Worm (Caenorhabditis elegans) whole organism, L2 larva: ENCODE results near the gene C16C8.16.

Source experiments
- C34F6.9 ChIP-seq: fragments of 150-350 bp; optimal IDR thresholded peaks from 2 replicates; lab custom pipeline; 2014; ENCODE audit warnings: missing biosample characterization, missing genetic modification characterization
- F13H6.1 ChIP-seq: sonication (generic microtip); optimal IDR thresholded peaks from 2 replicates; lab custom pipeline; 2016; ENCODE audit warnings: missing genetic modification characterization, missing compliant biosample characterization
- Y55F3AM.14 ChIP-seq: fragments of 200-800 bp; sonication (Bioruptor generic); optimal IDR thresholded peaks from 2 replicates; lab custom pipeline; 2018; ENCODE audit warnings: mild to moderate bottlenecking, missing genetic modification characterization, missing compliant biosample characterization
- ZK546.5 ChIP-seq: sonication (generic microtip); optimal IDR thresholded peaks from 2 replicates; lab custom pipeline; 2017; ENCODE audit warnings: missing biosample characterization, missing genetic modification characterization
- alr-1 ChIP-seq: fragments of 150-350 bp; optimal IDR thresholded peaks from 2 replicates; lab custom pipeline; 2014; ENCODE audit warnings: missing biosample characterization, missing genetic modification characterization
- aly-2 ChIP-seq: fragments of 150-350 bp; optimal IDR thresholded peaks from 2 replicates; lab custom pipeline; 2014; ENCODE audit warnings: missing biosample characterization, missing genetic modification characterization
- ama-1 ChIP-seq: fragments of 150-350 bp; optimal IDR thresholded peaks from 2 replicates; lab custom pipeline; 2018; ENCODE audit warnings: inconsistent platforms
- ceh-16 ChIP-seq: fragments of 150-350 bp; optimal IDR thresholded peaks from 2 replicates; lab custom pipeline; 2014; ENCODE audit warnings: missing biosample characterization, missing genetic modification characterization
- ceh-82 ChIP-seq: fragments of 150-350 bp; optimal IDR thresholded peaks from 2 replicates; lab custom pipeline; 2014; ENCODE audit warnings: missing biosample characterization, missing genetic modification characterization
- crh-2 ChIP-seq: sonication (generic microtip); optimal IDR thresholded peaks from 2 replicates; lab custom pipeline; 2017; ENCODE audit warnings: missing biosample characterization, missing genetic modification characterization
- dmd-4 ChIP-seq: sonication (generic microtip); optimal IDR thresholded peaks from 2 replicates; lab custom pipeline; 2017; ENCODE audit warnings: missing biosample characterization, missing genetic modification characterization
- elt-1 ChIP-seq: fragments of 150-350 bp; optimal IDR thresholded peaks from 2 replicates; lab custom pipeline; 2014; ENCODE audit warnings: missing biosample characterization, missing genetic modification characterization
- elt-3 ChIP-seq: sonication (generic microtip); optimal IDR thresholded peaks from 2 replicates; lab custom pipeline; 2017; ENCODE audit warnings: missing biosample characterization, missing genetic modification characterization
- gmeb-1 ChIP-seq: fragments of 150-350 bp; optimal IDR thresholded peaks from 2 replicates; lab custom pipeline; 2014; ENCODE audit warnings: missing biosample characterization, missing genetic modification characterization
- lin-11 ChIP-seq: fragments of 150-350 bp; sonication (generic microtip); optimal IDR thresholded peaks from 2 replicates; lab custom pipeline; 2014; ENCODE audit warnings: missing biosample characterization, missing genetic modification characterization, inconsistent platforms, mixed read lengths
- lin-13 ChIP-seq: fragments of 150-350 bp; optimal IDR thresholded peaks from 2 replicates; lab custom pipeline; 2014; ENCODE audit warnings: missing biosample characterization, missing genetic modification reagents, missing genetic modification characterization
- lin-39 ChIP-seq: fragments of 150-350 bp; optimal IDR thresholded peaks from 2 replicates; lab custom pipeline; 2014; ENCODE audit warnings: missing biosample characterization, missing genetic modification reagents, missing genetic modification characterization
- lsy-2 ChIP-seq, 2 experiments: fragments of 150-350 bp in 1 of 2; sonication (generic microtip) in 1 of 2; optimal IDR thresholded peaks; 2 replicates each; lab custom pipeline; 2014 to 2017; ENCODE audit warnings: missing biosample characterization in 2 of 2, missing genetic modification characterization in 2 of 2
- mab-5 ChIP-seq: fragments of 150-350 bp; optimal IDR thresholded peaks from 2 replicates; lab custom pipeline; 2014; ENCODE audit warnings: missing biosample characterization, missing genetic modification characterization
- mbf-1 ChIP-seq: sonication (generic microtip); optimal IDR thresholded peaks from 2 replicates; lab custom pipeline; 2017; ENCODE audit warnings: missing biosample characterization, missing genetic modification characterization
- mdl-1 ChIP-seq, 2 experiments: fragments of 150-350 bp in 1 of 2; sonication (generic microtip) in 1 of 2; optimal IDR thresholded peaks; 2 replicates each; lab custom pipeline; 2017; ENCODE audit warnings: missing biosample characterization in 2 of 2, missing genetic modification characterization in 2 of 2
- nhr-10 ChIP-seq: sonication (generic microtip); optimal IDR thresholded peaks from 2 replicates; lab custom pipeline; 2017; ENCODE audit warnings: missing biosample characterization, missing genetic modification characterization
- nhr-11 ChIP-seq: fragments of 150-350 bp; optimal IDR thresholded peaks from 2 replicates; lab custom pipeline; 2014; ENCODE audit warnings: missing biosample characterization, missing genetic modification characterization
- nhr-12 ChIP-seq: fragments of 150-350 bp; optimal IDR thresholded peaks from 2 replicates; lab custom pipeline; 2014; ENCODE audit warnings: missing biosample characterization, missing genetic modification characterization
- nhr-129 ChIP-seq: fragments of 150-350 bp; optimal IDR thresholded peaks from 2 replicates; lab custom pipeline; 2014; ENCODE audit warnings: missing biosample characterization, missing genetic modification characterization
- nhr-21 ChIP-seq: fragments of 150-350 bp; optimal IDR thresholded peaks from 2 replicates; lab custom pipeline; 2014; ENCODE audit warnings: missing biosample characterization, missing genetic modification characterization
- nhr-23 ChIP-seq: fragments of 150-350 bp; optimal IDR thresholded peaks from 2 replicates; lab custom pipeline; 2014; ENCODE audit warnings: missing biosample characterization, missing genetic modification reagents, missing genetic modification characterization
- nhr-237 ChIP-seq: fragments of 150-350 bp; optimal IDR thresholded peaks from 2 replicates; lab custom pipeline; 2014; ENCODE audit warnings: missing biosample characterization, missing genetic modification characterization
- nhr-25 ChIP-seq: fragments of 150-350 bp; sonication (generic microtip); optimal IDR thresholded peaks from 3 replicates; lab custom pipeline; 2014; ENCODE audit warnings: missing biosample characterization, missing genetic modification characterization
- nhr-6 ChIP-seq: fragments of 150-350 bp; optimal IDR thresholded peaks from 2 replicates; lab custom pipeline; 2014; ENCODE audit warnings: missing biosample characterization, missing genetic modification characterization
- nhr-77 ChIP-seq: fragments of 150-350 bp; optimal IDR thresholded peaks from 2 replicates; lab custom pipeline; 2014; ENCODE audit warnings: missing biosample characterization, missing genetic modification characterization
- skn-1 ChIP-seq: sonication (generic microtip); optimal IDR thresholded peaks from 2 replicates; lab custom pipeline; 2017; ENCODE audit warnings: missing biosample characterization, missing genetic modification characterization
- sma-3 ChIP-seq: sonication (generic microtip); optimal IDR thresholded peaks from 2 replicates; lab custom pipeline; 2016; ENCODE audit warnings: missing genetic modification reagents, missing genetic modification characterization, missing compliant biosample characterization
- sma-9 ChIP-seq, 2 experiments: fragments of 150-350 bp in 1 of 2; sonication (generic microtip) in 1 of 2; optimal IDR thresholded peaks; 2 replicates each; lab custom pipeline; 2014 to 2016; ENCODE audit warnings: missing genetic modification characterization in 2 of 2, mild to moderate bottlenecking in 1 of 2, missing biosample characterization in 1 of 2, missing compliant biosample characterization in 1 of 2, missing genetic modification reagents in 1 of 2, moderate library complexity in 1 of 2
- snpc-4 ChIP-seq: fragments of 150-350 bp; optimal IDR thresholded peaks from 2 replicates; lab custom pipeline; 2014; ENCODE audit warnings: missing biosample characterization, missing genetic modification characterization
- unc-39 ChIP-seq: fragments of 150-350 bp; optimal IDR thresholded peaks from 2 replicates; lab custom pipeline; 2014; ENCODE audit warnings: missing biosample characterization, missing genetic modification characterization
- unc-55 ChIP-seq: fragments of 150-350 bp; sonication (generic microtip); optimal IDR thresholded peaks from 3 replicates; lab custom pipeline; 2014; ENCODE audit warnings: missing biosample characterization, missing genetic modification reagents, missing genetic modification characterization
- unc-62 ChIP-seq: fragments of 150-350 bp; optimal IDR thresholded peaks from 2 replicates; lab custom pipeline; 2014; ENCODE audit warnings: missing biosample characterization, missing genetic modification reagents, missing genetic modification characterization
- zag-1 ChIP-seq: fragments of 150-350 bp; optimal IDR thresholded peaks from 2 replicates; lab custom pipeline; 2014; ENCODE audit warnings: missing biosample characterization, missing genetic modification characterization
- ztf-1 ChIP-seq: fragments of 200-800 bp; sonication (Bioruptor generic); conservative IDR thresholded peaks from 2 replicates; pipeline ENCODE4 v1.3.6; 2022; ENCODE audit warnings: missing genetic modification characterization, missing compliant biosample characterization
- ztf-11 ChIP-seq: sonication (generic microtip); optimal IDR thresholded peaks from 2 replicates; lab custom pipeline; 2017; ENCODE audit warnings: missing biosample characterization, missing genetic modification characterization
- ztf-4 ChIP-seq: fragments of 150-350 bp; optimal IDR thresholded peaks from 2 replicates; lab custom pipeline; 2014; ENCODE audit warnings: missing biosample characterization, missing genetic modification characterization

C16C8.16 gene

DNA sequence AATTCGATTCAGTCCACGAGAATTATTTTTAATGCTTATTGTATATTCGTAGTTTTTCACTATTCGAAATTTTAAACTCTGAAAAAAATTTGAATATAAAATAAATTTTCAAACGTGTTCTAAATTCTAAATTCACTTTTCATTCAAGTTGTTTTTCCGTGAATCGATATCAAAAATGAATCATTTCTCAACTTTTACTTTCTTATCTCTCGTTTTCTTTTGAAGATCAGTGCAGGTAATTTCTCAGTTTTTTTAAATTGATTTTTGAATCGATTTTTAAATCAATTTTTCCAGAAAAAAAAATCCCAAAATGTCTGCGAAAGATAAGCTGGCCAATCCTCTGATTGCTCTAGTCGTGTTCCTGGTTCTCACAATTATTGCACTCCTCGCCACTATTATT lies 29.0 kb upstream of the C16C8.16 start, which contains the start of gene nep-6:
Gene nep-6 (plus strand): TSS at position 301 of the 400 bp plus-strand sequence.
- TF ChIP-seq sma-3 (no peak), nhr-11 (tag; lab: Kevin White, UChicago) (no peak), ztf-1 (GFP tag; lab: Robert Waterston, UW) (no peak), nhr-6 (no peak), dmd-4 (no peak), ceh-16 (tag; lab: Kevin White, UChicago) (no peak), unc-62 (no peak), Y55F3AM.14 (no peak), nhr-10 (tag; lab: Kevin White, UChicago) (no peak), nhr-25 (tag; lab: Kevin White, UChicago) (no peak), unc-55 (GFP tag; lab: Kevin White, UChicago) (no peak), zag-1 (no peak)

DNA sequence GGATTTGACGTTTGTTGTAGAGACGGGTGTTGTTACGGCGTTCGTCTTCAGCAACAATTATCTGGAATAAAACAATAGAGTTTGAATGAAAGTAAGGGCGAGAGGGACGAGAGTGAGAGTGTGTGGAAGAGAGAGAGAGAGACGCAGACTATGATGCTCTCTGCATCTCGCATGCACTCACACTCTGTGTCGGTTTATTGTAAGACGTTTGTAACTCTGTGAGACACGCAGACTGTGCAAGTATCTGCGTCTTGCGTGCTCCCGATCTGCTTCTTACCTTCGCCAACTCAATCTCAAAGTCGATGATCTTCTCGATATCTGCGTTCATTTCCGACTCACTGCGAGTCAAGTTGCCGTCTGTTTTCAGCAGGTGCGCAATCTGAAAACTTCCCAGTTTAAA lies 22.6 kb upstream of the C16C8.16 start:
- TF ChIP-seq lin-39 (tag; lab: Kevin White, UChicago) (no peak), nhr-25 (tag; lab: Kevin White, UChicago) (no peak), nhr-10 (tag; lab: Kevin White, UChicago) (no peak), ztf-4 (no peak), sma-9 (GFP tag; optimal IDR thresholded peaks at IDR 0.05; lab: Kevin White, UChicago) (no peak), sma-9 (tag; optimal IDR thresholded peaks at IDR 0.05; lab: Kevin White, UChicago) (no peak), ztf-1 (GFP tag; lab: Robert Waterston, UW) (no peak), Y55F3AM.14 (no peak), nhr-129 (tag; lab: Kevin White, UChicago) (no peak), snpc-4 (tag; lab: Kevin White, UChicago) (no peak), mbf-1 (tag; lab: Kevin White, UChicago) (no peak), lsy-2 (tag; optimal IDR thresholded peaks at IDR 0.05; lab: Kevin White, UChicago) (no peak), aly-2 (tag; lab: Kevin White, UChicago) (no peak), ceh-82 (tag; lab: Kevin White, UChicago) (no peak), ztf-11 (tag; lab: Kevin White, UChicago) (no peak), nhr-23 (tag; lab: Kevin White, UChicago) (no peak), nhr-12 (tag; lab: Kevin White, UChicago) (no peak), gmeb-1 (tag; lab: Kevin White, UChicago) (no peak), ama-1 (lab: Kevin White, UChicago) (no peak), unc-39 (tag; lab: Kevin White, UChicago) (no peak)
- TF ChIP-seq, all 48 proteins: peak for 0

DNA sequence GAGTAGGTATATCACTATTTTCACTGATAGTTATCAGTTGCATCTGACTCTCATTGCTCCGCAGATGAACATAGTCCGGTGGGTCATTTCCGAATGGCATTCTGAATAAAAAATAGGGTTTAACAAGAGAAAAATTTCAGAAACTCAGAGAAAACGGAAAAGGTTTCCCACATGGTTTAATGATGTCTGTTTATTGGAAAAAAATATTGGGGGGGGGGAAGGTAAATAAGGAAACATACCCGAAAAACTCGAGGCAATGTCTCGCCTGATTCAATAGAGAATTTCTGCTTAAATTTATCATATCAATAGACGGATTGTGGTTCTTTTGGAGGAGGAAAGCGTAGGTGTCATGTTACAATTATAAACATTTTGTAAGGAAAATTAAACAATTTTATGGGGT lies 20.1 kb upstream of the C16C8.16 start, which contains the start of gene nep-11:
Gene nep-11 (minus strand): TSS at position 101 of the 400 bp plus-strand sequence.
- TF ChIP-seq nhr-10 (tag; lab: Kevin White, UChicago), result no peak
- TF ChIP-seq C34F6.9 (tag; lab: Kevin White, UChicago), result no peak
- TF ChIP-seq nhr-77 (tag; lab: Kevin White, UChicago), result no peak
- TF ChIP-seq ceh-82 (tag; lab: Kevin White, UChicago), result no peak
- TF ChIP-seq lin-13, result no peak
- no peak for TF ChIP-seq unc-39 (tag; lab: Kevin White, UChicago)
- no peak for TF ChIP-seq nhr-12 (tag; lab: Kevin White, UChicago)
- TF ChIP-seq nhr-23 (tag; lab: Kevin White, UChicago), result no peak
- no peak for TF ChIP-seq unc-62
- no peak for TF ChIP-seq alr-1 (tag; lab: Kevin White, UChicago)
- TF ChIP-seq mbf-1 (tag; lab: Kevin White, UChicago), result no peak
- TF ChIP-seq nhr-25 (tag; lab: Kevin White, UChicago), result no peak
- no peak for TF ChIP-seq ceh-16 (tag; lab: Kevin White, UChicago)
- no peak for TF ChIP-seq snpc-4 (tag; lab: Kevin White, UChicago)
- TF ChIP-seq ZK546.5 (tag; lab: Kevin White, UChicago), result no peak
- TF ChIP-seq nhr-237 (tag; lab: Kevin White, UChicago), result no peak
- TF ChIP-seq, all 48 proteins: peak for 0

DNA sequence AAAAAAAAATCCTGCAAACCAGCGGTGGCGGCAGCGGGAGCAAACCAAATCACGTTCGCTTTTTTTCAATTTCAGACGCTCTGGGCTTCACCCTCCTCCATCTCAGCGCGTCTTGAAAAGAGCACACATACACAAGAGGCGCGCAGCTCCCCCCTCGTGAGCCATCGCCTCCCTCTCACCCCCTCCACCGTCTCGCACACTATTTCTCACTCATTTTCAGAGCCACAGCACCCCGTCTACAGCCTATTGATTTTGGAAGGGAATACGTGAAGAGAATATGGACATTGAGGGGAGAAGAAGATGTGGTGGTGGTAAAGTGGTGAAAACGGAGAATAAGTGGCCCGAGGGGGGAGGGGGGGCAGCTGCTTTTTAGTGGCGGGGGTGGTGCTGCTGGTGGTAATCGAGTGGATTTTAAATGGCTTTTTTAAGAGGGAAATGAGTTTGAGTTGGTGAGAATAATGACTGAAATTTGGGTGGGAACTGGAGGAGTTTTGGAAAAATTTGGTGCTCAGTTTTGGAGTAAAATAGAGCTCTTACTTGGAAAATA lies 17.3 kb upstream of the C16C8.16 start:
- TF ChIP-seq lin-13, result peak; percentile 17
- peak; percentile 56 for TF ChIP-seq C34F6.9 (tag; lab: Kevin White, UChicago)
- no peak for TF ChIP-seq unc-62
- no peak for TF ChIP-seq ztf-4
- peak; percentile 66 for TF ChIP-seq lin-11 (tag; lab: Kevin White, UChicago)
- TF ChIP-seq nhr-25 (tag; lab: Kevin White, UChicago), result no peak
- peak in 1 of 2 experiments; percentile 49 for TF ChIP-seq lsy-2 (tag; optimal IDR thresholded peaks at IDR 0.05; lab: Kevin White, UChicago)
- TF ChIP-seq unc-55 (GFP tag; lab: Kevin White, UChicago), result peak; percentile 73
- TF ChIP-seq mdl-1 (tag; optimal IDR thresholded peaks at IDR 0.05; lab: Kevin White, UChicago), result peak in 1 of 2 experiments; percentile 51
- TF ChIP-seq gmeb-1 (tag; lab: Kevin White, UChicago), result no peak
- no peak for TF ChIP-seq mbf-1 (tag; lab: Kevin White, UChicago)
- no peak for TF ChIP-seq ceh-16 (tag; lab: Kevin White, UChicago)
- peak; percentile 1 for TF ChIP-seq F13H6.1 (tag; lab: Kevin White, UChicago)
- no peak for TF ChIP-seq Y55F3AM.14
- TF ChIP-seq ZK546.5 (tag; lab: Kevin White, UChicago), result no peak
- TF ChIP-seq nhr-21, result no peak
- TF ChIP-seq aly-2 (tag; lab: Kevin White, UChicago), result no peak
- peak; percentile 12 for TF ChIP-seq snpc-4 (tag; lab: Kevin White, UChicago)
- peak; percentile 22 for TF ChIP-seq nhr-129 (tag; lab: Kevin White, UChicago)
- TF ChIP-seq skn-1 (tag; lab: Kevin White, UChicago), result no peak
- peak; percentile 0 for TF ChIP-seq crh-2 (tag; lab: Kevin White, UChicago)
- no peak for TF ChIP-seq elt-1 (tag; lab: Kevin White, UChicago)
- no peak for TF ChIP-seq mab-5 (tag; lab: Kevin White, UChicago)
- TF ChIP-seq elt-3 (tag; lab: Kevin White, UChicago), result no peak
- TF ChIP-seq nhr-237 (tag; lab: Kevin White, UChicago), result no peak
- no peak for TF ChIP-seq dmd-4
- TF ChIP-seq zag-1, result peak; percentile 9
- TF ChIP-seq unc-39 (tag; lab: Kevin White, UChicago), result no peak
